Fruit fly (Drosophila melanogaster) whole organism, wandering third instar larva: ENCODE results near the gene CG31624.

ENCODE experiments used
- Abd-B ChIP-seq: fragments of >200 bp; optimal IDR thresholded peaks from 2 replicates; lab custom pipeline; 2017; ENCODE audit warnings: missing biosample characterization, missing genetic modification characterization
- CG32264 ChIP-seq: fragments of 200-800 bp; sonication (Bioruptor generic); optimal IDR thresholded peaks from 2 replicates; lab custom pipeline; 2016; ENCODE audit warnings: missing biosample characterization, missing genetic modification characterization
- CG9705 ChIP-seq: fragments of 200-800 bp; sonication (Bioruptor generic); optimal IDR thresholded peaks from 2 replicates; lab custom pipeline; 2018; ENCODE audit warnings: missing biosample characterization, mild to moderate bottlenecking, missing genetic modification characterization
- CrebA ChIP-seq: fragments of 200-800 bp; sonication (Bioruptor generic); optimal IDR thresholded peaks from 2 replicates; lab custom pipeline; 2016; ENCODE audit warnings: missing biosample characterization, mild to moderate bottlenecking, missing genetic modification characterization, borderline replicate concordance
- Dfd ChIP-seq: fragments of >200 bp; optimal IDR thresholded peaks from 2 replicates; lab custom pipeline; 2017; ENCODE audit warnings: missing biosample characterization, missing genetic modification characterization
- Dif ChIP-seq: fragments of 200-275, 200-300 bp; sonication (Bioruptor generic); optimal IDR thresholded peaks from 2 replicates; lab custom pipeline; 2018; ENCODE audit warnings: missing biosample characterization, missing genetic modification characterization; ENCODE audit not compliant: partially characterized antibody
- GATAd ChIP-seq: sonication (Bioruptor generic); optimal IDR thresholded peaks from 2 replicates; lab custom pipeline; 2016; ENCODE audit warnings: missing biosample characterization, missing genetic modification characterization
- HLH106 ChIP-seq: fragments of 200-800 bp; optimal IDR thresholded peaks from 3 replicates; lab custom pipeline; 2019; ENCODE audit warnings: missing biosample characterization, mild to moderate bottlenecking, missing genetic modification characterization, moderate library complexity
- Hnf4 ChIP-seq: fragments of 200-800 bp; sonication (Bioruptor generic); optimal IDR thresholded peaks from 2 replicates; lab custom pipeline; 2016; ENCODE audit warnings: missing biosample characterization, mild to moderate bottlenecking, missing genetic modification characterization
- Hr78 ChIP-seq: fragments of >200 bp; optimal IDR thresholded peaks from 2 replicates; lab custom pipeline; 2017; ENCODE audit warnings: missing biosample characterization, missing genetic modification characterization
- Hr83 ChIP-seq: fragments of 200-300 bp; sonication (Bioruptor generic); optimal IDR thresholded peaks from 2 replicates; lab custom pipeline; 2016; ENCODE audit warnings: missing biosample characterization, mild to moderate bottlenecking, missing genetic modification characterization, moderate library complexity; ENCODE audit not compliant: poor library complexity, severe bottlenecking
- Jra ChIP-seq: sonication (Bioruptor generic); optimal IDR thresholded peaks from 2 replicates; lab custom pipeline; 2016; ENCODE audit warnings: missing biosample characterization, missing genetic modification characterization
- Mio ChIP-seq: sonication (Bioruptor generic); optimal IDR thresholded peaks from 2 replicates; lab custom pipeline; 2016; ENCODE audit warnings: missing biosample characterization, missing genetic modification characterization
- Myc ChIP-seq: fragments of >200 bp; optimal IDR thresholded peaks from 2 replicates; lab custom pipeline; 2017
- OdsH ChIP-seq: fragments of 200-800 bp; sonication (Bioruptor generic); optimal IDR thresholded peaks from 2 replicates; lab custom pipeline; 2016; ENCODE audit warnings: missing biosample characterization, mild to moderate bottlenecking, missing genetic modification characterization
- Rel ChIP-seq, 2 experiments: fragments of 200-800 bp; sonication (Bioruptor generic) in 1 of 2; optimal IDR thresholded peaks; 2 replicates in 1 of 2; 3 replicates in 1 of 2; lab custom pipeline; 2016 to 2019; ENCODE audit warnings: mild to moderate bottlenecking in 2 of 2, missing biosample characterization in 2 of 2, missing genetic modification characterization in 2 of 2, moderate library complexity in 1 of 2
- Vsx2 ChIP-seq: fragments of 200-300, 225-300 bp; sonication (Bioruptor generic); optimal IDR thresholded peaks from 2 replicates; lab custom pipeline; 2018; ENCODE audit warnings: missing biosample characterization, missing genetic modification characterization; ENCODE audit not compliant: partially characterized antibody
- br ChIP-seq: fragments of 200-800 bp; sonication (Bioruptor generic); optimal IDR thresholded peaks from 2 replicates; lab custom pipeline; 2016; ENCODE audit warnings: missing biosample characterization, missing genetic modification characterization
- brk ChIP-seq: fragments of 200-800 bp; sonication (Bioruptor generic); optimal IDR thresholded peaks from 2 replicates; lab custom pipeline; 2016; ENCODE audit warnings: missing biosample characterization, mild to moderate bottlenecking, missing genetic modification characterization
- dl ChIP-seq, 2 experiments: fragments of 175-275, 200-275 bp in 1 of 2; fragments of 200-275 bp in 1 of 2; sonication (Bioruptor generic); optimal IDR thresholded peaks; lab custom pipeline; 2018; ENCODE audit warnings: mild to moderate bottlenecking in 2 of 2, missing biosample characterization in 2 of 2, missing genetic modification characterization in 2 of 2, moderate library complexity in 2 of 2; ENCODE audit not compliant: partially characterized antibody in 2 of 2, insufficient read depth in 1 of 2
- ey ChIP-seq: fragments of 200-800 bp; sonication (Bioruptor generic); optimal IDR thresholded peaks from 2 replicates; lab custom pipeline; 2016; ENCODE audit warnings: missing biosample characterization, missing genetic modification characterization
- foxo ChIP-seq, 2 experiments: fragments of 200-800 bp; sonication (Bioruptor generic); optimal IDR thresholded peaks; 2 replicates in 1 of 2; 3 replicates in 1 of 2; lab custom pipeline; 2016 to 2017; ENCODE audit warnings: missing biosample characterization in 2 of 2, missing genetic modification characterization in 2 of 2
- fru ChIP-seq: fragments of 200-800 bp; sonication (Bioruptor generic); optimal IDR thresholded peaks from 3 replicates; lab custom pipeline; 2016; ENCODE audit warnings: missing biosample characterization, mild to moderate bottlenecking, missing genetic modification characterization
- jim ChIP-seq: fragments of 175-275, 200-325 bp; sonication (Bioruptor generic); optimal IDR thresholded peaks from 2 replicates; lab custom pipeline; 2016; ENCODE audit warnings: missing biosample characterization, mild to moderate bottlenecking, missing genetic modification characterization
- lola ChIP-seq: fragments of >200 bp; optimal IDR thresholded peaks from 2 replicates; lab custom pipeline; 2017; ENCODE audit warnings: missing biosample characterization, missing genetic modification characterization
- pan ChIP-seq: fragments of >200 bp; optimal IDR thresholded peaks from 2 replicates; lab custom pipeline; 2017
- psq ChIP-seq: fragments of 200-800 bp; sonication (Bioruptor generic); optimal IDR thresholded peaks from 3 replicates; lab custom pipeline; 2017; ENCODE audit warnings: missing biosample characterization, mild to moderate bottlenecking, missing genetic modification characterization, moderate library complexity
- rgr ChIP-seq: fragments of 200-800 bp; sonication (Bioruptor generic); optimal IDR thresholded peaks from 3 replicates; lab custom pipeline; 2016; ENCODE audit warnings: missing biosample characterization, mild to moderate bottlenecking, missing genetic modification characterization
- sage ChIP-seq: fragments of 200-800 bp; sonication (Bioruptor generic); optimal IDR thresholded peaks from 2 replicates; lab custom pipeline; 2016; ENCODE audit warnings: missing biosample characterization, mild to moderate bottlenecking, missing genetic modification characterization

Gene CG31624

DNA sequence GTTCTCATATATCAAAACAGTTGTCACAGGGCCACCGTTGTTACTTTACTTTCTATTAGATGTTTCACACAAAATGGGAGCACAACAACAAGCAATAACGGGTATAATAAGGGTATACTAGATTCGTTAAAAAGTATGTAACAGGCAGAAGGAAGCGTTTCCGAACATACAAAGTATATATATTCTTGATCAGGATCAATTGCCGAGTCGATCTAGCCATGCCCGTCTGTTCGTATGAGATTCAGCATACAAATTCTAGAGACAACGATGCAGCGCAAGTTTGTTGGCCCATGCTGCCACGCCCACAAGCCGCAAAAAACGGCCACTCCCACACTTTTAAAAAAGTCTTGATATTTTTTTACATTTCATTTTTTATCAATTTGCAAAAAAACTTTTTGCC lies at the start of gene CG31624:
Gene CG31624, minus strand, starts transcription at position 101 of the 400 bp plus-strand sequence.
- TF ChIP-seq OdsH (GFP tag; lab: Kevin White, UChicago) (no peak), ey (GFP tag; lab: Kevin White, UChicago) (no peak), HLH106 (tag; lab: Kevin White, UChicago) (no peak), CG9705 (GFP tag; lab: Kevin White, UChicago) (no peak), GATAd (GFP tag; lab: Kevin White, UChicago) (no peak), Dfd (peak; percentile 16), CG32264 (no peak)
- TF ChIP-seq, all 38 proteins: peak for 1

DNA sequence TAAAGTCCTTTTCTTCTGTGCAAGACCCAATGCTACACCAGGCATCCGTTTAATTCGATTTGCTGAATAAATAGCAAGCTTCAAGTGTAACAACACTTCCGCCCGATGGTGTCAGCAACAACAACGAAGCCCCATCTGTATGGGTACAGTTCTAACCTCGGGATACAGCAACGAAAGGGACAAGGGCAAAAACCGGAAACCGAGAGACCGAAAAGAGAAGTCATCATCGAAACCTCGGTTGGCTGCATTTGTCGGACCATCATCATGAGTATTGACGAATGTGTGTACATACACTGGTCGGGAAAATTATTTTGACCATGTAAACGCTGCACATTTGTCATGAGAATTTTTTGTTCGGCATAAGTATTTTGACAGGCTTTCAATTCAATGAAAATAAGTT lies 48.7 kb upstream of the CG31624 start:
- no peak for TF ChIP-seq CrebA
- TF ChIP-seq Myc (lab: Kevin White, UChicago): no peak
- no peak for TF ChIP-seq Hr83 (GFP tag; lab: Kevin White, UChicago)
- TF ChIP-seq Dif (GFP tag; lab: Kevin White, UChicago): peak; percentile 57
- no peak for TF ChIP-seq OdsH (GFP tag; lab: Kevin White, UChicago)
- no peak for TF ChIP-seq Rel (GFP tag; optimal IDR thresholded peaks at IDR 0.05; lab: Kevin White, UChicago)
- no peak for TF ChIP-seq Rel (tag; optimal IDR thresholded peaks at IDR 0.05; lab: Kevin White, UChicago)
- no peak for TF ChIP-seq psq (GFP tag; lab: Kevin White, UChicago)
- TF ChIP-seq dl (GFP tag; optimal IDR thresholded peaks at IDR 0.05; lab: Kevin White, UChicago; ENCODE audit: insufficient read depth in 1 of 2, partially characterized antibody in 2 of 2): no peak
- no peak for TF ChIP-seq Hr78
- no peak for TF ChIP-seq Hnf4 (GFP tag; lab: Kevin White, UChicago)
- TF ChIP-seq br (GFP tag; lab: Kevin White, UChicago): no peak
- TF ChIP-seq Vsx2 (GFP tag; lab: Kevin White, UChicago): peak; percentile 39
- TF ChIP-seq Mio (GFP tag; lab: Kevin White, UChicago): no peak

DNA sequence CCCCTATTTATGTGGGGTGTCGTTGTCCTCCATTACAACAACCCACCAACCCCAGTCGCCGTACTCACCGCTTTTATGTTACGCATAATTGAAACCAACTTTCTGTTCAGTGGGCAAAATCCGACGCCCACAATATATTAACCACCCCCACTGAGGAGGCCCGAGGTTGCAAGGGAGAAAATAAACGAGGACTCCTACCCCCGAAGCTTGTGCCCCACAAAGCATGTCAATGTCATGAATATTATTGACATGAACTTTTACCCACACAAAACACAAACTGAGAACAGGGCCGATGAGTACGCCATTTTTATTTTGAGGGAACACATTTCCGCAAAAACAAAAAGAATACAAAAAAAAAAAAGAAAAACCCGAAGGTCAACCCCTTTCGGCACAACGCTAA lies 47.8 kb upstream of the CG31624 start:
- TF ChIP-seq foxo (GFP tag; optimal IDR thresholded peaks at IDR 0.05; lab: Kevin White, UChicago) (no peak), Vsx2 (GFP tag; lab: Kevin White, UChicago) (no peak), brk (no peak), OdsH (GFP tag; lab: Kevin White, UChicago) (no peak), Abd-B (GFP tag; lab: Kevin White, UChicago) (no peak), dl (GFP tag; optimal IDR thresholded peaks at IDR 0.05; lab: Kevin White, UChicago; ENCODE audit: insufficient read depth in 1 of 2, partially characterized antibody in 2 of 2) (no peak), GATAd (GFP tag; lab: Kevin White, UChicago) (no peak), CG9705 (GFP tag; lab: Kevin White, UChicago) (no peak), pan (lab: Kevin White, UChicago) (no peak), Rel (GFP tag; optimal IDR thresholded peaks at IDR 0.05; lab: Kevin White, UChicago) (no peak), Rel (tag; optimal IDR thresholded peaks at IDR 0.05; lab: Kevin White, UChicago) (no peak), Hr78 (no peak), br (GFP tag; lab: Kevin White, UChicago) (no peak), lola (GFP tag; lab: Kevin White, UChicago) (no peak), jim (GFP tag; lab: Kevin White, UChicago) (no peak), fru (GFP tag; lab: Kevin White, UChicago) (no peak), rgr (GFP tag; lab: Kevin White, UChicago) (no peak), CG32264 (no peak)
- TF ChIP-seq, all 38 proteins: peak for 0

DNA sequence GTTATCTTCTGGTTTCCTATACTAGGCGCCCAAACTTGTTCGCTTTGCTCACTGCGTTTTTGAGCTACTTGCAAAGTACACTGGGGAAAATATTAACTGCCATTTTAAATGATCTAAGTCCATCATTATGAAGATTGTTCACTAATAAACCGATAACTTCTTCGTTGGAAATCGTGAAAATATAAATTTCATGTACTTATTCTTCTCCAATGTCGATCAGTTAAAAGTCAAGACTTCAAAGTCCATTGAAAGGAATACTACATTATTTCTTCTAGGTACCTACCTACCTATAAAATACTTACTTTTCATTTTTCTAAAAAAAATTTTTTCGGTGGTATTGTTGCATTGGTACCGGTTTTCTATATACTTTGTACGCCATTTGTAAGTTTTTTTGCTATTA lies 46.5 kb upstream of the CG31624 start:
- TF ChIP-seq psq (GFP tag; lab: Kevin White, UChicago): no peak
- TF ChIP-seq Vsx2 (GFP tag; lab: Kevin White, UChicago): peak; percentile 2

DNA sequence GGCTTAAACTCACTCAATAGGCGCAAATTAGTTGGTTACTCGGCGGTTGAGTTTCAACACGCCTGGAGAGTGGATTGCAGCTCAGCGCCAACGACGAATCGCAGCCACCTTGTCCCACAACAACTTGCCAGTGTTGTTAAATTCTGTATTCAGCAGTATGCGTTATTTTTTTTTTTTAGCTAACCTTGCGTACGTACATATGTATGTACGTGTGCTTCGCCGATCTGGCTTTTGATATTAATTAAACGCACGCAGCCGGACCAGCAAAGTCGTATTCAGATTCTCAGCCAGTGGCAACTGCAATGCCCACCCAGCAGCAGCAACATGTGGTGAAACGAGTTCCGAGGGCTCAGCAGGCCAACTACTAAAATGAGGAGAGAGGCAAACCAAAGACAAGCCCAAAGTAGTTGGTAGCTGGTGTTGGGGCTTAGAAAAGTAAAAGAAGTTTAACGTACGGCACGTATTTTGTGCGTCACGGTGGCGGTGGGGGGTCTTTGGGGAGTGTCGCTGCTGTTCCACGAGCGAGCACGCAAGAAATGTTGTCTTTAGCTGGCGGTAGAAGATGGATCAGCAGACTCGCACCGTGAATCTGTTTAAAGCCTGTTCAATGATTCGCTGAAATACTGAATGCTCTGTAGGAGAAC lies 45.0 kb upstream of the CG31624 start:
- no peak for TF ChIP-seq Jra (GFP tag; lab: Kevin White, UChicago)
- no peak for TF ChIP-seq Hr78
- peak; percentile 18 for TF ChIP-seq Hnf4 (GFP tag; lab: Kevin White, UChicago)
- peak; percentile 5 for TF ChIP-seq rgr (GFP tag; lab: Kevin White, UChicago)
- TF ChIP-seq foxo (GFP tag; optimal IDR thresholded peaks at IDR 0.05; lab: Kevin White, UChicago): no peak
- TF ChIP-seq GATAd (GFP tag; lab: Kevin White, UChicago): no peak
- no peak for TF ChIP-seq Rel (GFP tag; optimal IDR thresholded peaks at IDR 0.05; lab: Kevin White, UChicago)
- TF ChIP-seq Rel (tag; optimal IDR thresholded peaks at IDR 0.05; lab: Kevin White, UChicago): no peak
- no peak for TF ChIP-seq sage
